Worm (Caenorhabditis elegans): ENCODE data around the gene pxd-1.

pxd-1 gene

DNA sequence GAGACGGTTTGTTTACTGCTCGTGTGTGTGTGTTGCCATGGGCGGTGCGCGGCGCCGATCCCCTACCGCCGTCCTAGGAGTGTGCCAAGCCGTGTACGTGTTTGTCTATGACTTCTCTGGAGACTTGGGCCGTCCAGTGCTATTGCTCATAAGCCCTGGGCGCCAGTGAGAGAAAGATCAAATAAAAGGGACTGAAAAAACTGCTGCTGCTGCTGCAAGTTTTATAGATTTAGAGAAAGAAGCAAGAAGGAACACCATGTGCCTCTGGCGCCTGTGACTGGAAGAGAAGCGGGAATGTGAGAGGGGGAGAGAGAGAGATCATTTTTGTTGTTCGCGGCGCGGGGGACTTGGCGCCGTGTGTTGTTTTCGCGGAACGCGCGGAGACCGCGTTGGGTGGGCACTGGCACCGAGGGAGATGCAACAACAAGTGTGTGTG is 21.9 kb upstream of the pxd-1 start (continued):
- TF ChIP-seq daf-19 (GFP tag; conservative IDR thresholded peaks at IDR 0.05) (no peak), madf-9 (GFP tag; conservative IDR thresholded peaks at IDR 0.05) (peak; percentile 86), dmd-6 (GFP tag; IDR thresholded peaks at IDR 0.05) (peak; percentile 39), F10B5.3 (tag; optimal IDR thresholded peaks at IDR 0.05) (no peak), ama-1 (optimal IDR thresholded peaks at IDR 0.05) (no peak), F37D6.2 (tag; optimal IDR thresholded peaks at IDR 0.05) (peak; percentile 31), daf-16 (GFP tag; optimal IDR thresholded peaks at IDR 0.05) (peak in 1 of 2 experiments; percentile 94), daf-16 (tag; optimal IDR thresholded peaks at IDR 0.05) (no peak), ctbp-1 (GFP tag; IDR thresholded peaks at IDR 0.05) (no peak), lir-3 (tag; optimal IDR thresholded peaks at IDR 0.05) (no peak), nhr-41 (GFP tag; IDR thresholded peaks at IDR 0.05) (no peak), Y105C5A.15 (GFP tag; IDR thresholded peaks at IDR 0.05) (no peak)

DNA sequence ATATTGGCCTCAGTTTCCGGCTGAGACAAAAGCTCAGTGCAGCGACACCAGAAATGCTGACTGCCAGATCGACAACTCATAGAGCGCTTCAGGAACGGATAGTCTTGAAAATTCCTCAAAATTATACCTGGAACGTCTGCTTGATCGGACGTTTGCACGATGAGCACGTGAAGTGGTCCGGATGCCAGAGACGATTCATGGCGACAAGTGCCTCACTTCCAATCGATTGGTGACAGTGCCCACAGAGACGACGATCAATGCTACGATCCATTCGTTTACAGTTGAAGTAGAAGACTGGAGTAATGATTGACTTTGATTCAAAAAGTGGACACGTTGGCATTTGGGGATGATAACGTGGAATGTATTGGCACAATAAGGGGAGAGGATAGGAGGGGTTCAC is 19.6 kb upstream of the pxd-1 start, which contains the start of gene Y1A5A.1:
Gene Y1A5A.1, minus strand, starts transcription at position 294 of the 400 bp plus-strand sequence.
- peak in 1 of 2 experiments; percentile 93 for TF ChIP-seq unc-62 (GFP tag; optimal IDR thresholded peaks at IDR 0.05 in 1 of 2)
- TF ChIP-seq unc-62 (tag; optimal IDR thresholded peaks at IDR 0.05): no peak
- no peak for TF ChIP-seq F37D6.2 (tag; optimal IDR thresholded peaks at IDR 0.05)

DNA sequence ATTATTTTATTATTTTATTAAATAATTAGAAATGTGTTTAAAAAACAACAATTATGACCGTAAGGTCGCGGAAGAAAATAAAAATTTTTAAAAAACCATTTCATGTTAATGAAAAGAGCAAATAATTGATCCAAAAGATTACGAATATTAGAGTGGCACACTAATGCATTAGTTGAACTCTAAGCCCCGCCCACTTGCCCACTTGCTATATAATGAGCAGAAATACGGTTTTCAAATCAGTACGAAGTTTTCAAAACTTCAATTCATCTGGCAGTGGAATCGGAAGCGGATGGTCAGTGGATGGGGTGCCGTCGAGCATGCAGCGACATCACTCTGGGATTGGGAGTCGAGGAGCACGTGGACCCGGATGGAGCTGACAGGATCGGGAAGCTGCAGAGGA is 18.2 kb upstream of the pxd-1 start, which contains the start of gene C36E8.6:
Gene C36E8.6, plus strand, starts transcription at position 301 of the 400 bp plus-strand sequence.
- TF ChIP-seq ama-1 (optimal IDR thresholded peaks at IDR 0.05) (no peak), set-16 (GFP tag; IDR thresholded peaks at IDR 0.05) (peak; percentile 39; the same call in 1 of the 2 replicates)

DNA sequence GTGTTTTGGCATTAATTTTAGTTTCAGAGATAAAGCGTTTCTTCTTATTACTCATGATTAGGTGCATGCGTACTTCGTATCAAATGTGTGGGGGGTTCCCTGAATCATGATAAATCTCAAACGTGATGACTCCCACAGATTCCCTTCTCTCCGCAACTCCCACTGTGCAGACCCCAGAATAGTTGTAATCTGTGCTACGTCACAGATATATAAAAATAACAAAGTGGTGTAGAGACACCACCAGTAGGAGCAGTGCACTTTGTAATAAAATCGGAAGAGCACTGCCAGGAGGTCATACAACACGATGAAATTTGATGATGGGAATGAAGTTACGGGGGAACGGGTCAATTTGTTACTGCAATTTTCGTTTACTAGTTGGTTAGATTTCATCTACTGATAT is 14.6 kb upstream of the pxd-1 start:
- TF ChIP-seq unc-62 (GFP tag; optimal IDR thresholded peaks at IDR 0.05 in 1 of 2) (no peak), unc-62 (tag; optimal IDR thresholded peaks at IDR 0.05) (no peak), cey-2 (tag; optimal IDR thresholded peaks at IDR 0.05; ENCODE audit: borderline replicate concordance, insufficient read depth) (no peak), lim-7 (GFP tag; IDR thresholded peaks at IDR 0.05) (no peak), ceh-62 (tag; optimal IDR thresholded peaks at IDR 0.05) (no peak), mdl-1 (tag; optimal IDR thresholded peaks at IDR 0.05) (no peak), F44E2.7 (GFP tag; IDR thresholded peaks at IDR 0.05) (no peak), F26F4.8 (GFP tag; conservative IDR thresholded peaks at IDR 0.05) (no peak), T26A8.4 (GFP tag; IDR thresholded peaks at IDR 0.05) (no peak), mxl-3 (GFP tag; optimal IDR thresholded peaks at IDR 0.05) (no peak), nhr-10 (tag; optimal IDR thresholded peaks at IDR 0.05) (no peak), unc-130 (GFP tag; optimal IDR thresholded peaks at IDR 0.05) (no peak)

DNA sequence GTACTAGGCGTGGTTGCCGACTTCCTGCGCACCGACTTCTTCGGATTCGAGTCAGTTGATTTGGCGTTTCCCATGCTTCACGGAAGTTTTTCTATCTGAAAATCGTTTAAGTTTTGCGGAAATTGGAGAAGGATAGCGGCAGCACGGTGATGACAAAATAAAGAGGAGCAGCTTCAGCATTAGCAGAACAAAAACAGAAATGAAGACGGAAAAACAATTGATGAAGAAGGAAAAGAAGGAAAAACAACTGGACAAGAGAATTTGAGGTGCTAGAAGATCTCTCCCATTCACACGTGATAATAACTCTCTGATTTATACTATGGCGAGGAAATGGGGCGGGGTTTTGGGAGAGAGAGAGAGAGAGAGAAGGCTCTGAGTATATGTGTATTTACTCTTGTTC is 13.9 kb upstream of the pxd-1 start, which contains the start of gene glb-11:
Gene glb-11, minus strand, starts transcription at position 101 of the 400 bp plus-strand sequence.
- TF ChIP-seq pha-4 (GFP tag; IDR thresholded peaks at IDR 0.05): no peak
- no peak for TF ChIP-seq pha-4 (tag; optimal IDR thresholded peaks at IDR 0.05)
- TF ChIP-seq unc-62 (GFP tag; optimal IDR thresholded peaks at IDR 0.05 in 1 of 2): peak in 1 of 2 experiments; percentile 19
- TF ChIP-seq unc-62 (tag; optimal IDR thresholded peaks at IDR 0.05): no peak
- TF ChIP-seq daf-16 (GFP tag; optimal IDR thresholded peaks at IDR 0.05): peak in 1 of 2 experiments; percentile 54
- TF ChIP-seq daf-16 (tag; optimal IDR thresholded peaks at IDR 0.05): no peak
- TF ChIP-seq dmd-8 (GFP tag; IDR thresholded peaks at IDR 0.05): no peak
- no peak for TF ChIP-seq nhr-25 (tag; optimal IDR thresholded peaks at IDR 0.05; ENCODE audit: borderline replicate concordance, insufficient read depth)
- TF ChIP-seq snpc-4 (tag; optimal IDR thresholded peaks at IDR 0.05): no peak

DNA sequence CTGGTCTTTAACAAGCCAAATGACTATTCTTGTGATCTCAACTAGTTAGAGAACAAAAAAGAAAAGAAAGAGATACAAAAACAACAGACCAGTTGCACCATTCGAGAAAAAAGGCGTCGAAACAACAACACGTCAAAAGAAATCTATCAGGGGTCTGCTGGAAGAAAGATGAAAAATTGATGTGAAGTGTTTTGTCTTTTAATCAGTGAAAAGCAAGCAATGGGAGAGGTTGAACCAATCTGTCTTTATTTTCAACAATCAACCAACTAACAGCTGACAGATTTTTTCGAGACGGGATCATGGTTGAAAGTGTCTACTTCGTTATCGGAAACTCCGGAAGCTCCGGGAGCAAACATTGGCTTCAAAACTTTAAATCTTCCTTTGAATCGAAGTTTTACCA is 11.5 kb upstream of the pxd-1 start:
- no peak for TF ChIP-seq nhr-6 (tag; optimal IDR thresholded peaks at IDR 0.05)
- TF ChIP-seq daf-16 (GFP tag; optimal IDR thresholded peaks at IDR 0.05): peak in 1 of 2 experiments; percentile 72
- TF ChIP-seq daf-16 (tag; optimal IDR thresholded peaks at IDR 0.05): no peak
